Fruit fly (Drosophila melanogaster) whole organism, embryonic: ENCODE data around the gene RanGAP.

Experiments
- CG11560 ChIP-seq: fragments of 200-800 bp; sonication (Bioruptor generic); IDR thresholded peaks from 3 replicates; pipeline ENCODE4 v1.3.6; 2022; ENCODE audit warnings: missing biosample characterization, missing genetic modification characterization
- CG11695 ChIP-seq: fragments of 200-800 bp; sonication (Bioruptor generic); IDR thresholded peaks from 3 replicates; pipeline ENCODE4 v1.3.6; 2022; ENCODE audit warnings: missing biosample characterization, missing genetic modification characterization
- CG12391 ChIP-seq: fragments of 200-800 bp; sonication (Bioruptor generic); optimal IDR thresholded peaks from 3 replicates; lab custom pipeline; 2018; ENCODE audit warnings: missing biosample characterization, mild to moderate bottlenecking, missing genetic modification characterization, moderate library complexity
- CG12659 ChIP-seq: fragments of 200-800 bp; sonication (Bioruptor generic); optimal IDR thresholded peaks from 3 replicates; lab custom pipeline; 2017; ENCODE audit warnings: mild to moderate bottlenecking, missing biosample characterization, missing genetic modification reagents, missing genetic modification characterization
- CG14050 ChIP-seq: fragments of 200-800 bp; sonication (Bioruptor generic); IDR thresholded peaks from 3 replicates; pipeline ENCODE4 v1.3.6; 2022; ENCODE audit warnings: missing biosample characterization, missing genetic modification characterization
- CG17186 ChIP-seq: fragments of 200-800 bp; sonication (Bioruptor generic); optimal IDR thresholded peaks from 3 replicates; lab custom pipeline; 2017; ENCODE audit warnings: missing biosample characterization, missing genetic modification reagents, missing genetic modification characterization
- CG1792 ChIP-seq: fragments of 200-800 bp; sonication (Bioruptor generic); optimal IDR thresholded peaks from 2 replicates; lab custom pipeline; 2016; ENCODE audit warnings: missing biosample characterization, missing genetic modification characterization
- CG18011 ChIP-seq: fragments of 200-800 bp; sonication (Bioruptor generic); optimal IDR thresholded peaks from 2 replicates; lab custom pipeline; 2017; ENCODE audit warnings: missing biosample characterization, missing genetic modification characterization, mild to moderate bottlenecking, moderate library complexity, missing genotype
- CG18262 ChIP-seq: fragments of 200-800 bp; optimal IDR thresholded peaks from 3 replicates; lab custom pipeline; 2019; ENCODE audit warnings: missing biosample characterization, mild to moderate bottlenecking, missing genetic modification characterization, moderate library complexity
- CG2199 ChIP-seq: fragments of 200-800 bp; sonication (Bioruptor generic); IDR thresholded peaks from 3 replicates; pipeline ENCODE4 v1.3.6; 2022; ENCODE audit warnings: missing biosample characterization, missing genetic modification characterization
- CG2712 ChIP-seq: fragments of 200-800 bp; optimal IDR thresholded peaks from 3 replicates; lab custom pipeline; 2019; ENCODE audit warnings: missing biosample characterization, mild to moderate bottlenecking, missing genetic modification characterization, moderate library complexity
- CG3065 ChIP-seq: fragments of 200-800 bp; sonication (Bioruptor generic); optimal IDR thresholded peaks from 2 replicates; lab custom pipeline; 2016; ENCODE audit warnings: missing biosample characterization, missing genetic modification characterization
- CG4282 ChIP-seq: fragments of 200-800 bp; sonication (Bioruptor generic); optimal IDR thresholded peaks from 2 replicates; lab custom pipeline; 2016; ENCODE audit warnings: missing biosample characterization, missing genetic modification characterization
- CG7987 ChIP-seq: fragments of 200-800 bp; sonication (Bioruptor generic); optimal IDR thresholded peaks from 2 replicates; lab custom pipeline; 2018; ENCODE audit warnings: missing biosample characterization, mild to moderate bottlenecking, missing genetic modification characterization, moderate library complexity
- CG9215 ChIP-seq: fragments of 200-800 bp; sonication (Bioruptor generic); IDR thresholded peaks from 2 replicates; pipeline ENCODE4 v1.3.6; 2022; ENCODE audit warnings: missing biosample characterization, missing genetic modification characterization
- CG9797 ChIP-seq: fragments of 200-800 bp; sonication (Bioruptor generic); optimal IDR thresholded peaks from 3 replicates; lab custom pipeline; 2018; ENCODE audit warnings: missing biosample characterization, mild to moderate bottlenecking, missing genetic modification characterization
- CkIIα-i1 ChIP-seq: fragments of 200-800 bp; sonication (Bioruptor generic); IDR thresholded peaks from 2 replicates; pipeline ENCODE4 v1.3.6; 2022; ENCODE audit warnings: missing biosample characterization, missing genetic modification characterization
- Dip3 ChIP-seq: fragments of 200-800 bp; sonication (Bioruptor generic); optimal IDR thresholded peaks from 3 replicates; lab custom pipeline; 2016; ENCODE audit warnings: missing biosample characterization, missing genetic modification characterization
- Ets65A ChIP-seq: fragments of 200-800 bp; sonication (Bioruptor generic); peaks from one replicate; lab custom pipeline; 2016; ENCODE audit warnings: missing biosample characterization, missing genetic modification characterization
- Fer2 ChIP-seq: fragments of 200-800 bp; sonication (Bioruptor generic); optimal IDR thresholded peaks from 2 replicates; lab custom pipeline; 2018; ENCODE audit warnings: missing biosample characterization, mild to moderate bottlenecking, missing genetic modification characterization, moderate library complexity
- HLH54F ChIP-seq: fragments of 200-800 bp; sonication (Bioruptor generic); optimal IDR thresholded peaks from 3 replicates; lab custom pipeline; 2016; ENCODE audit warnings: missing biosample characterization, missing genetic modification characterization
- HLHmδ ChIP-seq: fragments of 200-800 bp; sonication (Bioruptor generic); optimal IDR thresholded peaks from 2 replicates; lab custom pipeline; 2018; ENCODE audit warnings: missing biosample characterization, mild to moderate bottlenecking, missing genetic modification characterization, moderate library complexity
- Hr3 ChIP-seq: fragments of 200-800 bp; sonication (Bioruptor generic); optimal IDR thresholded peaks from 3 replicates; lab custom pipeline; 2016; ENCODE audit warnings: missing biosample characterization, missing genetic modification characterization
- Hr78 ChIP-seq, 2 experiments: fragments of 200-800 bp in 1 of 2; fragments of >200 bp in 1 of 2; sonication (Bioruptor generic) in 1 of 2; optimal IDR thresholded peaks; 2 replicates each; lab custom pipeline; 2017 to 2019; ENCODE audit warnings: missing biosample characterization in 2 of 2, missing genetic modification characterization in 2 of 2, mild to moderate bottlenecking in 1 of 2, moderate library complexity in 1 of 2
- MBD-R2 ChIP-seq: fragments of 200-800 bp; sonication (Bioruptor generic); IDR thresholded peaks from 2 replicates; pipeline ENCODE4 v1.3.6; 2022; ENCODE audit warnings: missing biosample characterization, missing genetic modification characterization
- Med ChIP-seq: fragments of 200-800 bp; sonication (Bioruptor generic); peaks from one replicate; lab custom pipeline; 2016; ENCODE audit warnings: missing biosample characterization, missing genetic modification characterization, mild to moderate bottlenecking, inconsistent platforms, moderate library complexity
- NC2β ChIP-seq: fragments of 200-800 bp; sonication (Bioruptor generic); optimal IDR thresholded peaks from 2 replicates; lab custom pipeline; 2016; ENCODE audit warnings: missing biosample characterization, missing genetic modification characterization
- Rfx ChIP-seq: fragments of 200-800 bp; sonication (Bioruptor generic); IDR thresholded peaks from 2 replicates; pipeline ENCODE4 v1.3.6; 2022; ENCODE audit warnings: missing biosample characterization, missing genetic modification characterization
- Spps ChIP-seq: fragments of 200-800 bp; sonication (Bioruptor generic); optimal IDR thresholded peaks from 2 replicates; lab custom pipeline; 2018; ENCODE audit warnings: missing biosample characterization, mild to moderate bottlenecking, missing genetic modification characterization
- ab ChIP-seq: fragments of 200-800 bp; sonication (Bioruptor generic); optimal IDR thresholded peaks from 2 replicates; lab custom pipeline; 2016; ENCODE audit warnings: missing biosample characterization, missing genetic modification characterization
- amos ChIP-seq: fragments of 200-800 bp; sonication (Bioruptor generic); IDR thresholded peaks from 2 replicates; pipeline ENCODE4 v1.3.6; 2022; ENCODE audit warnings: missing biosample characterization, missing genetic modification characterization; ENCODE audit not compliant: partially characterized antibody
- cas ChIP-seq: fragments of 200-800 bp; sonication (Bioruptor generic); IDR thresholded peaks from 2 replicates; pipeline ENCODE4 v1.3.6; 2022; ENCODE audit warnings: missing biosample characterization, missing genetic modification characterization
- chn ChIP-seq: fragments of 200-800 bp; sonication (Bioruptor generic); optimal IDR thresholded peaks from 2 replicates; lab custom pipeline; 2016; ENCODE audit warnings: missing biosample characterization, missing genetic modification characterization
- ci ChIP-seq: fragments of 200-800 bp; sonication (Bioruptor generic); IDR thresholded peaks from 3 replicates; pipeline ENCODE4 v1.3.6; 2022; ENCODE audit warnings: missing biosample characterization, missing genetic modification characterization
- dpn ChIP-seq, 2 experiments: fragments of 200-800 bp; sonication (Bioruptor generic); optimal IDR thresholded peaks; 3 replicates each; lab custom pipeline; 2016; ENCODE audit warnings: missing biosample characterization in 2 of 2, missing genetic modification characterization in 2 of 2
- ewg ChIP-seq: fragments of 200-800 bp; sonication (Bioruptor generic); optimal IDR thresholded peaks from 3 replicates; lab custom pipeline; 2017; ENCODE audit warnings: mild to moderate bottlenecking, missing biosample characterization, missing genetic modification reagents, missing genetic modification characterization
- hth ChIP-seq: fragments of >200 bp; optimal IDR thresholded peaks from 2 replicates; lab custom pipeline; 2017; ENCODE audit warnings: inconsistent platforms
- inv ChIP-seq: fragments of 200-800 bp; sonication (Bioruptor generic); IDR thresholded peaks from 2 replicates; pipeline ENCODE4 v1.3.6; 2022; ENCODE audit warnings: missing biosample characterization, missing genetic modification characterization; ENCODE audit not compliant: partially characterized antibody
- jumu ChIP-seq: fragments of 200-800 bp; sonication (Bioruptor generic); optimal IDR thresholded peaks from 3 replicates; lab custom pipeline; 2016; ENCODE audit warnings: missing biosample characterization, missing genetic modification characterization
- ken ChIP-seq: fragments of 200-800 bp; sonication (Bioruptor generic); IDR thresholded peaks from 3 replicates; pipeline ENCODE4 v1.3.6; 2022; ENCODE audit warnings: missing biosample characterization, missing genetic modification characterization
- nerfin-2 ChIP-seq: fragments of 200-800 bp; sonication (Bioruptor generic); IDR thresholded peaks from 2 replicates; pipeline ENCODE4 v1.3.6; 2022; ENCODE audit warnings: missing biosample characterization, missing genetic modification characterization; ENCODE audit not compliant: partially characterized antibody
- nmo ChIP-seq: fragments of 200-800 bp; sonication (Bioruptor generic); optimal IDR thresholded peaks from 2 replicates; lab custom pipeline; 2018; ENCODE audit warnings: missing biosample characterization, mild to moderate bottlenecking, missing genetic modification characterization, moderate library complexity
- oc ChIP-seq: fragments of 200-800 bp; sonication (Bioruptor generic); optimal IDR thresholded peaks from 2 replicates; lab custom pipeline; 2018; ENCODE audit warnings: missing biosample characterization, mild to moderate bottlenecking, missing genetic modification characterization, moderate library complexity
- pum ChIP-seq: fragments of 200-800 bp; sonication (Bioruptor generic); optimal IDR thresholded peaks from 2 replicates; lab custom pipeline; 2016; ENCODE audit warnings: missing biosample characterization, missing genetic modification characterization
- row ChIP-seq: fragments of 200-800 bp; sonication (Bioruptor generic); IDR thresholded peaks from 3 replicates; pipeline ENCODE4 v1.3.6; 2022; ENCODE audit warnings: missing biosample characterization, missing genetic modification characterization
- scrt ChIP-seq: fragments of 200-800 bp; sonication (Bioruptor generic); optimal IDR thresholded peaks from 2 replicates; lab custom pipeline; 2018; ENCODE audit warnings: missing biosample characterization, mild to moderate bottlenecking, missing genetic modification characterization, moderate library complexity
- slou ChIP-seq: fragments of 200-800 bp; sonication (Bioruptor generic); optimal IDR thresholded peaks from 3 replicates; lab custom pipeline; 2016; ENCODE audit warnings: missing biosample characterization, missing genetic modification characterization
- sob ChIP-seq: fragments of 200-800 bp; sonication (Bioruptor generic); IDR thresholded peaks from 2 replicates; pipeline ENCODE4 v1.3.6; 2022; ENCODE audit warnings: missing biosample characterization, missing genetic modification characterization
- sr ChIP-seq: fragments of 200-800 bp; sonication (Bioruptor generic); IDR thresholded peaks from 3 replicates; pipeline ENCODE4 v1.3.6; 2022; ENCODE audit warnings: missing biosample characterization, missing genetic modification characterization
- twi ChIP-seq: fragments of 200-800 bp; optimal IDR thresholded peaks from 2 replicates; lab custom pipeline; 2019; ENCODE audit warnings: missing biosample characterization, mild to moderate bottlenecking, missing genetic modification characterization, moderate library complexity
- vnd ChIP-seq: fragments of 200-800 bp; sonication (Bioruptor generic); IDR thresholded peaks from 3 replicates; pipeline ENCODE4 v1.3.6; 2022; ENCODE audit warnings: missing biosample characterization, missing genetic modification characterization; ENCODE audit not compliant: partially characterized antibody

RanGAP gene

dm6 chr2L:19453381-19453780, 11.6 kb downstream of the RanGAP start, which contains the start of gene Top2 (continued):
- TF ChIP-seq slou (GFP tag; lab: Kevin White, UChicago) (peak; percentile 18), nerfin-2 (GFP tag; lab: Robert Waterston, UW) (peak; percentile 53; the same call in 1 of the 2 replicates), CG14050 (GFP tag; lab: Robert Waterston, UW) (no peak), vnd (GFP tag; lab: Robert Waterston, UW) (peak; percentile 77), ci (GFP tag; lab: Robert Waterston, UW) (peak; percentile 34; the same call in 1 of the 3 replicates), Ets65A (GFP tag; lab: Kevin White, UChicago) (peak; percentile 92), cas (GFP tag; lab: Robert Waterston, UW) (no peak), amos (GFP tag; lab: Robert Waterston, UW) (peak; percentile 91), Fer2 (tag; lab: Kevin White, UChicago) (no peak), jumu (peak; percentile 39), Rfx (GFP tag; lab: Robert Waterston, UW) (peak; percentile 63), Spps (tag; lab: Kevin White, UChicago) (no peak), dpn (GFP tag; optimal IDR thresholded peaks at IDR 0.05; lab: Kevin White, UChicago) (peak; percentile 50 to 70), CG9797 (GFP tag; lab: Kevin White, UChicago) (peak; percentile 66), Dip3 (GFP tag; lab: Kevin White, UChicago) (peak; percentile 22), HLHmδ (GFP tag; lab: Kevin White, UChicago) (no peak), CG12659 (GFP tag; lab: Kevin White, UChicago) (peak; percentile 79), Hr78 (GFP tag; optimal IDR thresholded peaks at IDR 0.05; lab: Kevin White, UChicago) (no peak), CG4282 (GFP tag; lab: Kevin White, UChicago) (peak; percentile 41), HLH54F (peak; percentile 40), nmo (peak; percentile 70), MBD-R2 (GFP tag; lab: Robert Waterston, UW) (peak; percentile 89), Med (GFP tag; lab: Kevin White, UChicago) (peak; percentile 92), CG1792 (peak; percentile 45), sr (GFP tag; lab: Robert Waterston, UW) (no peak), sob (GFP tag; lab: Robert Waterston, UW) (peak; percentile 48; the same call in 1 of the 2 replicates), twi (tag; lab: Kevin White, UChicago) (peak; percentile 8), hth (lab: Kevin White, UChicago) (no peak), inv (GFP tag; lab: Robert Waterston, UW) (peak; percentile 81), CG2712 (tag; lab: Kevin White, UChicago) (peak; percentile 89), CG9215 (peak; percentile 46; the same call in 1 of the 2 replicates), ab (GFP tag; lab: Kevin White, UChicago) (no peak), oc (peak; percentile 22), ewg (GFP tag; lab: Kevin White, UChicago) (peak; percentile 43), CG2199 (GFP tag; lab: Robert Waterston, UW) (peak; percentile 79; the same call in 2 of the 3 replicates), CG11695 (GFP tag; lab: Robert Waterston, UW) (no peak), CG18011 (no peak), CG3065 (GFP tag; lab: Kevin White, UChicago) (no peak), CG12391 (tag; lab: Kevin White, UChicago) (peak; percentile 57), CkIIα-i1 (GFP tag; lab: Robert Waterston, UW) (no peak), pum (GFP tag; lab: Kevin White, UChicago) (peak; percentile 28), CG11560 (tag; lab: Robert Waterston, UW) (peak; percentile 79; the same call in 2 of the 3 replicates), CG18262 (tag; lab: Kevin White, UChicago) (no peak), NC2β (peak; percentile 33), CG7987 (GFP tag; lab: Kevin White, UChicago) (peak; percentile 72), ken (GFP tag; lab: Robert Waterston, UW) (0 out of 3 replicates have a peak, but pooled peaks have one; percentile 7), scrt (GFP tag; lab: Kevin White, UChicago) (peak; percentile 65), row (GFP tag; lab: Robert Waterston, UW) (peak; percentile 81), CG17186 (GFP tag; lab: Kevin White, UChicago) (peak; percentile 92), chn (GFP tag; lab: Kevin White, UChicago) (peak; percentile 25), Hr3 (GFP tag; lab: Kevin White, UChicago) (peak; percentile 18)
